Worm (Caenorhabditis elegans) whole organism, mixed stage, embryonic: Measurements from ENCODE around the gene srh-255.

Experiments used
- M03D4.4 ChIP-seq: sonication (generic microtip); optimal IDR thresholded peaks from 2 replicates; lab custom pipeline; 2017; ENCODE audit warnings: mild to moderate bottlenecking, missing genetic modification characterization, missing compliant biosample characterization
- bed-3 ChIP-seq: fragments of 200-800 bp; sonication (Bioruptor generic); optimal IDR thresholded peaks from 3 replicates; lab custom pipeline; 2018; ENCODE audit warnings: mild to moderate bottlenecking, missing genetic modification characterization, moderate library complexity, missing compliant biosample characterization
- blmp-1 ChIP-seq: fragments of 150-350 bp; optimal IDR thresholded peaks from 2 replicates; lab custom pipeline; 2014; ENCODE audit warnings: missing biosample characterization, missing genetic modification characterization
- ceh-39 ChIP-seq: fragments of 150-350 bp; optimal IDR thresholded peaks from 2 replicates; lab custom pipeline; 2014; ENCODE audit warnings: missing biosample characterization, missing genetic modification characterization
- ceh-43 ChIP-seq: fragments of 200-800 bp; sonication (Bioruptor generic); optimal IDR thresholded peaks from 2 replicates; lab custom pipeline; 2018; ENCODE audit warnings: mild to moderate bottlenecking, missing genetic modification characterization, moderate library complexity, missing compliant biosample characterization
- ceh-83 ChIP-seq: fragments of 200-800 bp; sonication (Bioruptor generic); optimal IDR thresholded peaks from 2 replicates; lab custom pipeline; 2018; ENCODE audit warnings: mild to moderate bottlenecking, missing genetic modification characterization, missing compliant biosample characterization
- ces-1 ChIP-seq: fragments of 150-350 bp; optimal IDR thresholded peaks from 2 replicates; lab custom pipeline; 2014; ENCODE audit warnings: missing biosample characterization, missing genetic modification reagents, missing genetic modification characterization
- cnd-1 ChIP-seq: fragments of 200-800 bp; sonication (Bioruptor generic); optimal IDR thresholded peaks from 2 replicates; lab custom pipeline; 2018; ENCODE audit warnings: mild to moderate bottlenecking, missing genetic modification characterization, missing compliant biosample characterization
- drap-1 ChIP-seq: fragments of 200-800 bp; sonication (Bioruptor generic); optimal IDR thresholded peaks from 3 replicates; lab custom pipeline; 2018; ENCODE audit warnings: mild to moderate bottlenecking, missing genetic modification characterization, missing compliant biosample characterization
- elt-1 ChIP-seq: sonication (generic microtip); optimal IDR thresholded peaks from 2 replicates; lab custom pipeline; 2017; ENCODE audit warnings: missing genetic modification characterization, mild to moderate bottlenecking, missing compliant biosample characterization, antibody characterized with exemption, moderate library complexity, borderline replicate concordance; ENCODE audit not compliant: insufficient read depth
- elt-3 ChIP-seq: fragments of 150-350 bp; optimal IDR thresholded peaks from 2 replicates; lab custom pipeline; 2014; ENCODE audit warnings: missing biosample characterization, missing genetic modification characterization
- flh-1 ChIP-seq: fragments of 200-800 bp; sonication (Bioruptor generic); optimal IDR thresholded peaks from 2 replicates; lab custom pipeline; 2018; ENCODE audit warnings: mild to moderate bottlenecking, missing genetic modification characterization, moderate library complexity, missing compliant biosample characterization
- ham-2 ChIP-seq: fragments of 200-800 bp; sonication (Bioruptor generic); optimal IDR thresholded peaks from 2 replicates; lab custom pipeline; 2018; ENCODE audit warnings: mild to moderate bottlenecking, missing genetic modification characterization, missing compliant biosample characterization
- hlh-1 ChIP-seq: fragments of 150-350 bp; optimal IDR thresholded peaks from 2 replicates; lab custom pipeline; 2014; ENCODE audit warnings: missing biosample characterization, missing genetic modification reagents, missing genetic modification characterization
- lin-13 ChIP-seq: fragments of 150-350 bp; optimal IDR thresholded peaks from 2 replicates; lab custom pipeline; 2014; ENCODE audit warnings: missing biosample characterization, missing genetic modification characterization
- mab-5 ChIP-seq: fragments of 150-350 bp; optimal IDR thresholded peaks from 2 replicates; lab custom pipeline; 2014; ENCODE audit warnings: missing biosample characterization, missing genetic modification characterization
- mep-1 ChIP-seq: fragments of 150-350 bp; optimal IDR thresholded peaks from 2 replicates; lab custom pipeline; 2017; ENCODE audit warnings: missing biosample characterization, missing genetic modification reagents, missing genetic modification characterization, inconsistent platforms
- mls-2 ChIP-seq: sonication (generic microtip); optimal IDR thresholded peaks from 2 replicates; lab custom pipeline; 2016; ENCODE audit warnings: mild to moderate bottlenecking, missing genetic modification characterization, moderate library complexity, missing compliant biosample characterization
- nhr-12 ChIP-seq: fragments of 150-350 bp; optimal IDR thresholded peaks from 2 replicates; lab custom pipeline; 2014; ENCODE audit warnings: missing biosample characterization, missing genetic modification characterization
- nhr-2 ChIP-seq: fragments of 150-350 bp; optimal IDR thresholded peaks from 2 replicates; lab custom pipeline; 2014; ENCODE audit warnings: missing biosample characterization, missing genetic modification characterization
- nhr-237 ChIP-seq: fragments of 150-350 bp; optimal IDR thresholded peaks from 2 replicates; lab custom pipeline; 2014; ENCODE audit warnings: missing biosample characterization, missing genetic modification characterization
- nhr-28 ChIP-seq: fragments of 150-350 bp; optimal IDR thresholded peaks from 2 replicates; lab custom pipeline; 2014; ENCODE audit warnings: missing biosample characterization, missing genetic modification characterization
- nhr-76 ChIP-seq: sonication (generic microtip); optimal IDR thresholded peaks from 2 replicates; lab custom pipeline; 2017; ENCODE audit warnings: missing biosample characterization, missing genetic modification characterization
- pha-4 ChIP-seq: fragments of 150-350 bp; optimal IDR thresholded peaks from 2 replicates; lab custom pipeline; 2018; ENCODE audit warnings: missing biosample characterization, missing genetic modification reagents, missing genetic modification characterization
- sem-2 ChIP-seq: fragments of 200-800 bp; sonication (Bioruptor generic); optimal IDR thresholded peaks from 2 replicates; lab custom pipeline; 2018; ENCODE audit warnings: mild to moderate bottlenecking, missing genetic modification characterization, missing compliant biosample characterization
- sptf-1 ChIP-seq: sonication (generic microtip); optimal IDR thresholded peaks from 2 replicates; lab custom pipeline; 2017; ENCODE audit warnings: mild to moderate bottlenecking, missing genetic modification characterization, moderate library complexity, missing compliant biosample characterization
- tbx-8 ChIP-seq: fragments of 200-800 bp; sonication (Bioruptor generic); optimal IDR thresholded peaks from 2 replicates; lab custom pipeline; 2018; ENCODE audit warnings: mild to moderate bottlenecking, missing genetic modification characterization, moderate library complexity, missing compliant biosample characterization
- unc-120 ChIP-seq: sonication (generic microtip); optimal IDR thresholded peaks from 2 replicates; lab custom pipeline; 2017; ENCODE audit warnings: missing genetic modification characterization, missing compliant biosample characterization; ENCODE audit not compliant: poor library complexity, severe bottlenecking
- unc-39 ChIP-seq: fragments of 150-350 bp; optimal IDR thresholded peaks from 2 replicates; lab custom pipeline; 2014; ENCODE audit warnings: missing biosample characterization, missing genetic modification characterization
- unc-62 ChIP-seq: fragments of 150-350 bp; optimal IDR thresholded peaks from 2 replicates; lab custom pipeline; 2014; ENCODE audit warnings: missing biosample characterization, missing genetic modification reagents, missing genetic modification characterization

The srh-255 gene

DNA sequence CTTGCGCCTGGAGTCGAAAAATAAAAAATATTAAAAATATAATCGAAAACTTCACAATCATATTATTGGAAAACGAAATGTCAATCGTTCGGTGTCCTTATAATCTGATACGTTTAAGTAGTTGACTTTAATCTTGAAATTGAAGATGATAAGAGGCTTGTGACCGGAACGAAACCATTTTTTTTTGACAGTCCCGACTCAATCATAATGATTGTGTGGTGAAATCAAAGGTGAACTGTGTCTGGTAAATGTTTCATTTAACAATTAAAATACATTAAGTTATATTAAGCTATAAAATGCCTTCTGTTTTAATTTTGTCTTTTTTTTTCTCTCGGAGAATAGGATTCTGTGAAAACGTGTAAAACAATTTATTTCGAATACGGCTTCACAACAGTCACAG is 13.1 kb downstream of the srh-255 start, which contains the start of gene T05E12.3:
Gene T05E12.3, minus strand, starts transcription at position 101 of the 400 bp plus-strand sequence.
- no peak for TF ChIP-seq sem-2
- TF ChIP-seq ceh-39 (tag; lab: Kevin White, UChicago), result no peak
- TF ChIP-seq nhr-76 (tag; lab: Kevin White, UChicago), result no peak
- TF ChIP-seq blmp-1 (tag; lab: Kevin White, UChicago), result no peak
- no peak for TF ChIP-seq nhr-12 (tag; lab: Kevin White, UChicago)
- no peak for TF ChIP-seq ceh-43 (GFP tag; lab: Kevin White, UChicago)
- no peak for TF ChIP-seq elt-3
- TF ChIP-seq bed-3 (GFP tag; lab: Kevin White, UChicago), result no peak
- no peak for TF ChIP-seq sptf-1 (tag; lab: Kevin White, UChicago)
- TF ChIP-seq ham-2 (GFP tag; lab: Kevin White, UChicago), result no peak
- TF ChIP-seq unc-39 (tag; lab: Kevin White, UChicago), result no peak
- no peak for TF ChIP-seq pha-4 (tag; lab: Kevin White, UChicago)
- no peak for TF ChIP-seq nhr-2 (tag; lab: Kevin White, UChicago)
- no peak for TF ChIP-seq mab-5 (tag; lab: Kevin White, UChicago)
- no peak for TF ChIP-seq mls-2 (tag; lab: Kevin White, UChicago)
- no peak for TF ChIP-seq ces-1
- no peak for TF ChIP-seq nhr-237
- TF ChIP-seq, all 35 proteins: peak for 0

ce11 chrV:17079795-17080194 is 15.0 kb downstream of the srh-255 start, which contains the start of gene srw-20:
srw-20 (minus strand) TSS chrV:17079895.
- TF ChIP-seq flh-1 (GFP tag; lab: Kevin White, UChicago), result no peak
- TF ChIP-seq hlh-1, result no peak
- no peak for TF ChIP-seq unc-62 (GFP tag; lab: Kevin White, UChicago)
- no peak for TF ChIP-seq nhr-237
- no peak for TF ChIP-seq elt-3
- no peak for TF ChIP-seq tbx-8 (GFP tag; lab: Kevin White, UChicago)
- no peak for TF ChIP-seq pha-4 (tag; lab: Kevin White, UChicago)
- TF ChIP-seq unc-120, result no peak
- TF ChIP-seq M03D4.4 (tag; lab: Kevin White, UChicago), result no peak
- TF ChIP-seq drap-1 (GFP tag; lab: Kevin White, UChicago), result no peak
- no peak for TF ChIP-seq ces-1
- TF ChIP-seq cnd-1 (tag; lab: Kevin White, UChicago), result no peak
- no peak for TF ChIP-seq mab-5 (tag; lab: Kevin White, UChicago)
- no peak for TF ChIP-seq lin-13

- TF ChIP-seq ceh-83 (GFP tag; lab: Kevin White, UChicago), result no peak
- TF ChIP-seq nhr-28 (tag; lab: Kevin White, UChicago), result no peak
- TF ChIP-seq ces-1, result no peak
- no peak for TF ChIP-seq ceh-39 (tag; lab: Kevin White, UChicago)
- TF ChIP-seq nhr-76 (tag; lab: Kevin White, UChicago), result no peak
- no peak for TF ChIP-seq mls-2 (tag; lab: Kevin White, UChicago)
- TF ChIP-seq blmp-1 (tag; lab: Kevin White, UChicago), result no peak
- TF ChIP-seq cnd-1 (tag; lab: Kevin White, UChicago), result no peak
Measured at ce11 chrV:17082718-17083117, 17.9 kb downstream of the srh-255 start, which contains the start of gene T05E12.9. T05E12.9 (minus strand) TSS chrV:17082818.

DNA sequence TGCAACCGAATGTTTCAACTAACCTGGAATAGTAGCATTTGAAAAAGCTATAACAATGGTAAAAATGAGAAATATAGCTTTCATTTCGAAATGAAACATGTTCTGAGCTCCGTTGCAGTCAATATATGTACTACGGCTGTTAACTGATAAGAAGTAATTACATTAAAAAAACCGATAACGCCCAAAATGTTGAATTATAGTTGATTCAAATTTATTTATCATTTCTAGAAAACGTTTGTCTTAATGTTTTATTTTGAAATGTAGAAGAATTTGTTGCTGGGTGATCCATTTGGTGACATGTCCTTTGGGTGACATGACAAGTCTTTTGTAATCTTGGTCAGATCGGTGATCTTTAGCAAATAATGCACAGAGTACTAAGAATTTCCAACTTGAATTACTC is 24.6 kb downstream of the srh-255 start, which contains the start of gene T05E12.6:
Gene T05E12.6, minus strand, starts transcription at position 101 of the 400 bp plus-strand sequence.
- TF ChIP-seq unc-120, result no peak
- TF ChIP-seq nhr-12 (tag; lab: Kevin White, UChicago), result no peak
- no peak for TF ChIP-seq nhr-76 (tag; lab: Kevin White, UChicago)
- TF ChIP-seq elt-3, result no peak
- no peak for TF ChIP-seq ceh-83 (GFP tag; lab: Kevin White, UChicago)
- TF ChIP-seq ceh-43 (GFP tag; lab: Kevin White, UChicago), result no peak
- no peak for TF ChIP-seq bed-3 (GFP tag; lab: Kevin White, UChicago)
- TF ChIP-seq flh-1 (GFP tag; lab: Kevin White, UChicago), result no peak
- no peak for TF ChIP-seq drap-1 (GFP tag; lab: Kevin White, UChicago)
- no peak for TF ChIP-seq elt-1
- no peak for TF ChIP-seq pha-4 (tag; lab: Kevin White, UChicago)
- no peak for TF ChIP-seq nhr-28 (tag; lab: Kevin White, UChicago)
- TF ChIP-seq mls-2 (tag; lab: Kevin White, UChicago), result no peak
- no peak for TF ChIP-seq ces-1

- TF ChIP-seq mep-1 (tag; lab: Kevin White, UChicago), result no peak
Measured at ce11 chrV:17089931-17090429, 25.2 kb downstream of the srh-255 start, which contains the start of gene srh-237. srh-237 (plus strand) TSS chrV:17090379.
